Fruit fly (Drosophila melanogaster) whole organism, wandering third instar larva: ENCODE measurements around the gene Cpr65Av.

Experiments used
- Hnf4 ChIP-seq: fragments of 200-800 bp; sonication (Bioruptor generic); optimal IDR thresholded peaks from 2 replicates; lab custom pipeline; 2016; ENCODE audit warnings: missing biosample characterization, mild to moderate bottlenecking, missing genetic modification characterization
- N ChIP-seq: fragments of >200 bp; optimal IDR thresholded peaks from 2 replicates; lab custom pipeline; 2018; ENCODE audit warnings: missing biosample characterization, missing external identifiers, missing genetic modification characterization
- Vsx2 ChIP-seq: fragments of 200-300, 225-300 bp; sonication (Bioruptor generic); optimal IDR thresholded peaks from 2 replicates; lab custom pipeline; 2018; ENCODE audit warnings: missing biosample characterization, missing genetic modification characterization; ENCODE audit not compliant: partially characterized antibody
- dmrt93B ChIP-seq: fragments of 200-800 bp; sonication (Bioruptor generic); optimal IDR thresholded peaks from 2 replicates; lab custom pipeline; 2018; ENCODE audit warnings: missing biosample characterization, mild to moderate bottlenecking, missing genetic modification characterization
- jim ChIP-seq: fragments of 175-275, 200-325 bp; sonication (Bioruptor generic); optimal IDR thresholded peaks from 2 replicates; lab custom pipeline; 2016; ENCODE audit warnings: missing biosample characterization, mild to moderate bottlenecking, missing genetic modification characterization

Cpr65Av gene

DNA sequence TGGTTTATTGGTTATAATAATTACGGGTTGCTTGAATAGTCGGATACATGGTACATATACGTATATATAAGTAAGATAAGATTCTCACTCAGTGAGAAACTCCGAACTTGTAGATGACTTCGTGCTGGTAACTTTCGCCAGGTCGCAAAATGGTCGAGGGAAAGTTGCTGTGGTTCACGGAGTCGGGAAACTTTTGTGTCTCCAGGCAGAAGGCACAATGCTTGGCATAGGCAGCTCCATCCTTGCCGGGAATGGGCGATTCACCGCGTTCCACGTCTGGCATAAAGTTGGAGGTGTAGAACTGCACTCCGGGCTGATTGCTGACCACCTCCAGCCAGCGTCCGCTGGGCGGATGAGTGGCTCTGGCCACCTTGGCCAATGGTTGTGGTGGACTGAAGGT is 46.6 kb downstream of the Cpr65Av start, which contains the start of gene CG10469:
Gene CG10469 (minus strand): TSS at position 101 of the 400 bp plus-strand sequence.
- TF ChIP-seq Hnf4 (GFP tag; lab: Kevin White, UChicago) (no peak), N (GFP tag; lab: Kevin White, UChicago) (no peak), Vsx2 (GFP tag; lab: Kevin White, UChicago) (no peak), dmrt93B (GFP tag; lab: Kevin White, UChicago) (no peak), jim (GFP tag; lab: Kevin White, UChicago) (no peak)
